Fruit fly (Drosophila melanogaster): ENCODE data around the gene hth.

DNA sequence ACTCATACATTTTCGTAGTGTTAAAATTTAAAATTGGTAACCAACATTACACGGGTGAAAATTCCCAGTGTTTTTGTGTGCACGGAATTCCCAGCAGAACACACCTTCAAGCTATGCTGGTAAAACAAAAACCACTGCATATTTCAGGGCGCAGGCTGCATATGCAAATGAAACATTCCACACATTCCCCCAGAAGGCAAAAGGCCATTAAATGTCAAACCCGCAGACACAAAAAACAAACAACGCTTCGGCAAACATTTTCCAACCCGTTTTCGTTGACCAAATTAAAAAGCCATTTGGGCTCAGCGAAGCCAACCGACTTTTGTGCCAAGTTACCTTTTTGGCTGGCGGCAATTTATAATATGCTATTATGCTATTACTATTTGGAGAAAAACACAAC, 95.3 kb downstream of the hth start:
- no peak for TF ChIP-seq pan (optimal IDR thresholded peaks at IDR 0.05)
- no peak for TF ChIP-seq psq (optimal IDR thresholded peaks at IDR 0.05)
- TF ChIP-seq usp (GFP tag; optimal IDR thresholded peaks at IDR 0.05): no peak
- TF ChIP-seq CG8478 (optimal IDR thresholded peaks at IDR 0.05): no peak
- TF ChIP-seq Dll (optimal IDR thresholded peaks at IDR 0.05): no peak
- TF ChIP-seq EcR (GFP tag; optimal IDR thresholded peaks at IDR 0.05): no peak
